Fruit fly (Drosophila melanogaster) whole organism, embryonic: ENCODE measurements around the gene Actn3.
A peak's percentile ranks its signal among the peaks of the same experiment; 100 is the strongest.

ENCODE experiments used
- ATbp ChIP-seq: fragments of 200-800 bp; sonication (Bioruptor generic); optimal IDR thresholded peaks from 2 replicates; lab custom pipeline; 2017; ENCODE audit warnings: missing biosample characterization, mild to moderate bottlenecking, missing genetic modification characterization, missing genetic modification reagents
- B-H2 ChIP-seq: fragments of 200-800 bp; sonication (Bioruptor generic); optimal IDR thresholded peaks from 2 replicates; lab custom pipeline; 2018; ENCODE audit warnings: missing biosample characterization, mild to moderate bottlenecking, missing genetic modification characterization
- CG10462 ChIP-seq: fragments of 200-800 bp; sonication (Bioruptor generic); optimal IDR thresholded peaks from 2 replicates; lab custom pipeline; 2016; ENCODE audit warnings: missing biosample characterization, missing genetic modification characterization
- CG12659 ChIP-seq: fragments of 200-800 bp; sonication (Bioruptor generic); optimal IDR thresholded peaks from 3 replicates; lab custom pipeline; 2017; ENCODE audit warnings: mild to moderate bottlenecking, missing biosample characterization, missing genetic modification reagents, missing genetic modification characterization
- CG13424 ChIP-seq: fragments of 200-800 bp; sonication (Bioruptor generic); optimal IDR thresholded peaks from 2 replicates; lab custom pipeline; 2019; ENCODE audit warnings: missing biosample characterization, mild to moderate bottlenecking, missing genetic modification characterization, moderate library complexity
- CG14965 ChIP-seq: fragments of 200-800 bp; sonication (Bioruptor generic); optimal IDR thresholded peaks from 2 replicates; lab custom pipeline; 2016; ENCODE audit warnings: missing biosample characterization, missing genetic modification characterization, borderline replicate concordance
- CG15269 ChIP-seq: fragments of 200-800 bp; sonication (Bioruptor generic); optimal IDR thresholded peaks from 2 replicates; lab custom pipeline; 2018; ENCODE audit warnings: missing biosample characterization, mild to moderate bottlenecking, missing genetic modification characterization, moderate library complexity
- CG16863 ChIP-seq: fragments of 200-800 bp; sonication (Bioruptor generic); optimal IDR thresholded peaks from 3 replicates; lab custom pipeline; 2016; ENCODE audit warnings: missing biosample characterization, missing genetic modification characterization
- CG17385 ChIP-seq: fragments of 200-800 bp; sonication (Bioruptor generic); optimal IDR thresholded peaks from 3 replicates; lab custom pipeline; 2018; ENCODE audit warnings: missing biosample characterization, mild to moderate bottlenecking, missing genetic modification characterization
- CG17568 ChIP-seq: fragments of 200-800 bp; sonication (Bioruptor generic); optimal IDR thresholded peaks from 2 replicates; lab custom pipeline; 2018; ENCODE audit warnings: missing biosample characterization, mild to moderate bottlenecking, missing genetic modification characterization, moderate library complexity
- CG1832 ChIP-seq: fragments of 200-800 bp; sonication (Bioruptor generic); optimal IDR thresholded peaks from 2 replicates; lab custom pipeline; 2017; ENCODE audit warnings: missing biosample characterization, mild to moderate bottlenecking, missing genetic modification characterization, inconsistent platforms
- CG18764 ChIP-seq: fragments of 200-800 bp; sonication (Bioruptor generic); optimal IDR thresholded peaks from 3 replicates; lab custom pipeline; 2016; ENCODE audit warnings: missing biosample characterization, missing genetic modification characterization
- CG2120 ChIP-seq: fragments of 200-800 bp; sonication (Bioruptor generic); optimal IDR thresholded peaks from 3 replicates; lab custom pipeline; 2016; ENCODE audit warnings: missing biosample characterization, missing genetic modification characterization
- CG2199 ChIP-seq: fragments of 200-800 bp; sonication (Bioruptor generic); IDR thresholded peaks from 3 replicates; pipeline ENCODE4 v1.3.6; 2022; ENCODE audit warnings: missing biosample characterization, missing genetic modification characterization
- CG2889 ChIP-seq: fragments of 200-800 bp; sonication (Bioruptor generic); IDR thresholded peaks from 3 replicates; pipeline ENCODE4 v1.3.6; 2022; ENCODE audit warnings: missing biosample characterization, missing genetic modification characterization
- CG34376 ChIP-seq: fragments of 200-800 bp; sonication (Bioruptor generic); optimal IDR thresholded peaks from 2 replicates; lab custom pipeline; 2018; ENCODE audit warnings: missing biosample characterization, mild to moderate bottlenecking, missing genetic modification characterization
- CG4404 ChIP-seq: fragments of 200-800 bp; sonication (Bioruptor generic); IDR thresholded peaks from 2 replicates; pipeline ENCODE4 v1.3.6; 2022; ENCODE audit warnings: missing biosample characterization, missing genetic modification characterization
- CG4854 ChIP-seq: fragments of 200-800 bp; sonication (Bioruptor generic); optimal IDR thresholded peaks from 2 replicates; lab custom pipeline; 2016; ENCODE audit warnings: missing biosample characterization, missing genetic modification characterization, inconsistent platforms
- CG5245 ChIP-seq: fragments of 200-800 bp; sonication (Bioruptor generic); optimal IDR thresholded peaks from 3 replicates; lab custom pipeline; 2016; ENCODE audit warnings: missing biosample characterization, missing genetic modification characterization
- CG7745 ChIP-seq: fragments of 200-800 bp; sonication (Bioruptor generic); optimal IDR thresholded peaks from 2 replicates; lab custom pipeline; 2018; ENCODE audit warnings: missing biosample characterization, mild to moderate bottlenecking, missing genetic modification characterization, moderate library complexity
- CG8924 ChIP-seq: fragments of 200-800 bp; optimal IDR thresholded peaks from 3 replicates; lab custom pipeline; 2019; ENCODE audit warnings: missing biosample characterization, mild to moderate bottlenecking, missing genetic modification characterization, moderate library complexity
- CG9876 ChIP-seq: fragments of 200-800 bp; sonication (Bioruptor generic); optimal IDR thresholded peaks from 2 replicates; lab custom pipeline; 2016; ENCODE audit warnings: missing biosample characterization, missing genetic modification characterization
- CTCF ChIP-seq: fragments of 200-800 bp; sonication (Bioruptor generic); optimal IDR thresholded peaks from 2 replicates; lab custom pipeline; 2017; ENCODE audit warnings: missing biosample characterization, mild to moderate bottlenecking, missing genetic modification characterization, moderate library complexity
- CkIIα-i1 ChIP-seq: fragments of 200-800 bp; sonication (Bioruptor generic); IDR thresholded peaks from 2 replicates; pipeline ENCODE4 v1.3.6; 2022; ENCODE audit warnings: missing biosample characterization, missing genetic modification characterization
- Doc2 ChIP-seq: fragments of 200-800 bp; sonication (Bioruptor generic); IDR thresholded peaks from 2 replicates; pipeline ENCODE4 v1.3.6; 2022; ENCODE audit warnings: missing biosample characterization, missing genetic modification characterization
- Elba2 ChIP-seq: fragments of 200-800 bp; sonication (Bioruptor generic); optimal IDR thresholded peaks from 3 replicates; lab custom pipeline; 2016; ENCODE audit warnings: missing biosample characterization, missing genetic modification characterization
- NFAT ChIP-seq: fragments of 200-800 bp; sonication (Bioruptor generic); IDR thresholded peaks from 2 replicates; pipeline ENCODE4 v1.3.6; 2022; ENCODE audit warnings: missing biosample characterization, missing genetic modification characterization
- Nf-YB ChIP-seq: fragments of 200-800 bp; sonication (Bioruptor generic); optimal IDR thresholded peaks from 3 replicates; lab custom pipeline; 2019; ENCODE audit warnings: missing biosample characterization, mild to moderate bottlenecking, missing genetic modification characterization, moderate library complexity
- NfI ChIP-seq: fragments of 200-800 bp; sonication (Bioruptor generic); optimal IDR thresholded peaks from 3 replicates; lab custom pipeline; 2018; ENCODE audit warnings: missing biosample characterization, mild to moderate bottlenecking, missing genetic modification characterization, moderate library complexity
- PHDP ChIP-seq: fragments of 200-800 bp; sonication (Bioruptor generic); optimal IDR thresholded peaks from 3 replicates; lab custom pipeline; 2018; ENCODE audit warnings: missing biosample characterization, mild to moderate bottlenecking, missing genetic modification characterization, moderate library complexity
- Six4 ChIP-seq: fragments of 200-800 bp; sonication (Bioruptor generic); optimal IDR thresholded peaks from 2 replicates; lab custom pipeline; 2016; ENCODE audit warnings: missing biosample characterization, missing genetic modification characterization
- Tbp ChIP-seq: fragments of >200 bp; optimal IDR thresholded peaks from 2 replicates; lab custom pipeline; 2018; ENCODE audit warnings: missing biosample characterization, missing genetic modification characterization
- ab ChIP-seq: fragments of 200-800 bp; sonication (Bioruptor generic); optimal IDR thresholded peaks from 2 replicates; lab custom pipeline; 2016; ENCODE audit warnings: missing biosample characterization, missing genetic modification characterization
- cato ChIP-seq: fragments of 200-800 bp; sonication (Bioruptor generic); optimal IDR thresholded peaks from 2 replicates; lab custom pipeline; 2016; ENCODE audit warnings: missing biosample characterization, missing genetic modification characterization, borderline replicate concordance
- crc ChIP-seq: fragments of 200-800 bp; sonication (Bioruptor generic); optimal IDR thresholded peaks from 2 replicates; lab custom pipeline; 2016; ENCODE audit warnings: missing biosample characterization, missing genetic modification characterization
- eve ChIP-seq, 2 experiments: fragments of >200 bp; optimal IDR thresholded peaks; 2 replicates each; lab custom pipeline; 2017; ENCODE audit warnings: missing biosample characterization in 2 of 2, missing genetic modification characterization in 2 of 2
- fru ChIP-seq: fragments of >200 bp; optimal IDR thresholded peaks from 2 replicates; lab custom pipeline; 2017
- gcm ChIP-seq: fragments of 200-800 bp; sonication (Bioruptor generic); optimal IDR thresholded peaks from 2 replicates; lab custom pipeline; 2019; ENCODE audit warnings: missing biosample characterization, mild to moderate bottlenecking, missing genetic modification characterization, moderate library complexity
- h ChIP-seq: fragments of >200 bp; optimal IDR thresholded peaks from 2 replicates; lab custom pipeline; 2017
- inv ChIP-seq: fragments of 200-800 bp; sonication (Bioruptor generic); IDR thresholded peaks from 2 replicates; pipeline ENCODE4 v1.3.6; 2022; ENCODE audit warnings: missing biosample characterization, missing genetic modification characterization; ENCODE audit not compliant: partially characterized antibody
- lola ChIP-seq, 3 experiments: fragments of >200 bp in 2 of 3; fragments of 200-800 bp in 1 of 3; sonication (Bioruptor generic) in 1 of 3; optimal IDR thresholded peaks; 2 replicates each; lab custom pipeline; 2017 to 2019; ENCODE audit warnings: missing biosample characterization in 3 of 3, missing genetic modification characterization in 3 of 3, mild to moderate bottlenecking in 1 of 3, moderate library complexity in 1 of 3
- lov ChIP-seq, 2 experiments: fragments of 200-800 bp in 1 of 2; fragments of >200 bp in 1 of 2; sonication (Bioruptor generic) in 1 of 2; IDR thresholded peaks in 1 of 2; optimal IDR thresholded peaks in 1 of 2; 2 replicates in 1 of 2; 3 replicates in 1 of 2; pipeline versions ENCODE4 v1.3.6 to Lab custom; 2017 to 2022; ENCODE audit warnings: missing biosample characterization in 1 of 2, missing genetic modification characterization in 1 of 2
- pita ChIP-seq: fragments of 200-800 bp; sonication (Bioruptor generic); optimal IDR thresholded peaks from 2 replicates; lab custom pipeline; 2017; ENCODE audit warnings: missing biosample characterization, mild to moderate bottlenecking, missing genetic modification characterization
- prd ChIP-seq, 3 experiments: fragments of >200 bp in 2 of 3; fragments of 200-800 bp in 1 of 3; sonication (Bioruptor generic) in 1 of 3; optimal IDR thresholded peaks in 2 of 3; IDR thresholded peaks in 1 of 3; 2 replicates in 2 of 3; 3 replicates in 1 of 3; pipeline versions ENCODE4 v1.3.6 to Lab custom; 2017 to 2022; ENCODE audit warnings: missing biosample characterization in 1 of 3, missing genetic modification characterization in 1 of 3
- salm ChIP-seq: fragments of 200-800 bp; sonication (Bioruptor generic); optimal IDR thresholded peaks from 2 replicates; lab custom pipeline; 2018; ENCODE audit warnings: missing biosample characterization, mild to moderate bottlenecking, missing genetic modification characterization
- scrt ChIP-seq: fragments of 200-800 bp; sonication (Bioruptor generic); optimal IDR thresholded peaks from 2 replicates; lab custom pipeline; 2018; ENCODE audit warnings: missing biosample characterization, mild to moderate bottlenecking, missing genetic modification characterization, moderate library complexity
- sim ChIP-seq: fragments of 200-800 bp; sonication (Bioruptor generic); IDR thresholded peaks from 2 replicates; pipeline ENCODE4 v1.3.6; 2022; ENCODE audit warnings: missing biosample characterization, missing genetic modification characterization
- sisA ChIP-seq: fragments of 200-800 bp; sonication (Bioruptor generic); IDR thresholded peaks from 2 replicates; pipeline ENCODE4 v1.3.6; 2022; ENCODE audit warnings: missing biosample characterization, missing genetic modification characterization
- slbo ChIP-seq: fragments of 200-800 bp; sonication (Bioruptor generic); IDR thresholded peaks from 2 replicates; pipeline ENCODE4 v1.3.6; 2022; ENCODE audit warnings: missing biosample characterization, missing genetic modification characterization
- tgo ChIP-seq: fragments of 200-800 bp; sonication (Bioruptor generic); IDR thresholded peaks from 3 replicates; pipeline ENCODE4 v1.3.6; 2022; ENCODE audit warnings: missing biosample characterization, missing genetic modification characterization
- z ChIP-seq: fragments of 200-800 bp; sonication (Bioruptor generic); IDR thresholded peaks from 3 replicates; pipeline ENCODE4 v1.3.6; 2022; ENCODE audit warnings: missing biosample characterization, missing genetic modification characterization

Gene Actn3

DNA sequence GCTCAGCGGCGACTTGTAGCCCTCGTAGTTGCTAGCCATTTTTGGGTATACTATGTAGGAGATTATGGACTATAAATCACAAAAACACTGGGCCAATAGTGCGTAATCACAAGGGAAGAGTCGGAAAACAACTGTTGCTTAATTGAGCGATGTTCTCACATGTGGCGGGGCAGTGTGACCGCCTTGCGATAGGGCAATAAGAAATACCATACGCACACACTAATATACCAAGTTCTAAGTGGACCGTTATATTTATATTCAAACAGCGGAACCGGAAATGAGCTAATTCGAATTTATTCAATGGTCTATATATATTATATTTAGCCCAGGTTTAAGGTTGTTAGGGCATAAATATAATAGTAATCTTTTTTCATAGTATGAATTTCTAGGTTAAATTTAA, 43.4 kb upstream of the Actn3 start, which contains the start of gene Adsl (continued):
- TF ChIP-seq CkIIα-i1 = no peak
- TF ChIP-seq NfI (GFP tag; lab: Kevin White, UChicago) = peak; percentile 83
- peak; percentile 90 for TF ChIP-seq scrt (GFP tag; lab: Kevin White, UChicago)
- TF ChIP-seq CG13424 = no peak
- TF ChIP-seq prd (optimal IDR thresholded peaks at IDR 0.05; lab: Kevin White, UChicago) = no peak
- TF ChIP-seq prd (GFP tag; IDR thresholded peaks at IDR 0.05; lab: Robert Waterston, UW) = no peak
- TF ChIP-seq lola (GFP tag; optimal IDR thresholded peaks at IDR 0.05; lab: Kevin White, UChicago) = no peak
- TF ChIP-seq CG2199 (GFP tag; lab: Robert Waterston, UW) = no peak
- no peak for TF ChIP-seq CG1832 (GFP tag; lab: Kevin White, UChicago)
- peak; percentile 55 for TF ChIP-seq salm (tag; lab: Kevin White, UChicago)
- TF ChIP-seq CG2120 (GFP tag; lab: Kevin White, UChicago) = no peak
- no peak for TF ChIP-seq Elba2 (GFP tag; lab: Kevin White, UChicago)
- no peak for TF ChIP-seq Tbp (GFP tag; lab: Kevin White, UChicago)
- TF ChIP-seq inv (GFP tag; lab: Robert Waterston, UW) = no peak
- no peak for TF ChIP-seq fru (lab: Kevin White, UChicago)
- TF ChIP-seq z (GFP tag; lab: Robert Waterston, UW) = 0 out of 3 replicates have a peak, but pooled peaks have one; percentile 9
- TF ChIP-seq NFAT (GFP tag; lab: Robert Waterston, UW) = peak; percentile 8; the same call in 1 of the 2 replicates
- TF ChIP-seq sim (GFP tag; lab: Robert Waterston, UW) = peak; percentile 69
- TF ChIP-seq CG15269 (tag; lab: Kevin White, UChicago) = no peak
- no peak for TF ChIP-seq CG4404 (GFP tag; lab: Robert Waterston, UW)
- TF ChIP-seq Six4 (GFP tag; lab: Kevin White, UChicago) = peak; percentile 49
- no peak for TF ChIP-seq pita (GFP tag; lab: Kevin White, UChicago)
- TF ChIP-seq Doc2 (GFP tag; lab: Robert Waterston, UW) = no peak
- TF ChIP-seq slbo (GFP tag; lab: Robert Waterston, UW) = 0 out of 2 replicates have a peak, but pooled peaks have one; percentile 11
- TF ChIP-seq CG17568 = no peak
- TF ChIP-seq CG12659 = peak; percentile 72
- TF ChIP-seq CG4854 = no peak
- TF ChIP-seq CG9876 (GFP tag; lab: Kevin White, UChicago) = no peak
- no peak for TF ChIP-seq CG14965 (GFP tag; lab: Kevin White, UChicago)
- TF ChIP-seq sisA = no peak
- peak; percentile 32 for TF ChIP-seq CG18764 (GFP tag; lab: Kevin White, UChicago)
- peak; percentile 41 for TF ChIP-seq CG8924 (tag; lab: Kevin White, UChicago)
- peak; percentile 3 for TF ChIP-seq cato
- no peak for TF ChIP-seq CG2889 (GFP tag; lab: Robert Waterston, UW)
- peak; percentile 74 for TF ChIP-seq CG17385 (GFP tag; lab: Kevin White, UChicago)
- TF ChIP-seq eve (GFP tag; optimal IDR thresholded peaks at IDR 0.05; lab: Kevin White, UChicago) = no peak
- peak; percentile 56 for TF ChIP-seq CTCF
- no peak for TF ChIP-seq CG5245 (GFP tag; lab: Kevin White, UChicago)
- no peak for TF ChIP-seq lov (optimal IDR thresholded peaks at IDR 0.05; lab: Kevin White, UChicago)
- TF ChIP-seq lov (GFP tag; IDR thresholded peaks at IDR 0.05; lab: Robert Waterston, UW) = peak; percentile 77; the same call in 2 of the 3 replicates
- peak; percentile 73 for TF ChIP-seq CG10462 (GFP tag; lab: Kevin White, UChicago)
- TF ChIP-seq ab (GFP tag; lab: Kevin White, UChicago) = no peak
- TF ChIP-seq gcm (GFP tag; lab: Kevin White, UChicago) = peak; percentile 76
- no peak for TF ChIP-seq CG34376 (GFP tag; lab: Kevin White, UChicago)
- no peak for TF ChIP-seq B-H2 (GFP tag; lab: Kevin White, UChicago)
- peak; percentile 53 for TF ChIP-seq Nf-YB
- peak; percentile 78 for TF ChIP-seq ATbp (GFP tag; lab: Kevin White, UChicago)
- TF ChIP-seq CG16863 (GFP tag; lab: Kevin White, UChicago) = no peak
- TF ChIP-seq CG7745 (tag; lab: Kevin White, UChicago) = no peak
- TF ChIP-seq crc = no peak
- TF ChIP-seq h (lab: Kevin White, UChicago) = no peak
- peak; percentile 19; the same call in 1 of the 3 replicates for TF ChIP-seq tgo (GFP tag; lab: Robert Waterston, UW)
- TF ChIP-seq PHDP (tag; lab: Kevin White, UChicago) = no peak
